Fruit fly (Drosophila melanogaster) whole organism, embryonic: ENCODE results near the gene CG9986.

Experiments
- Atf6 ChIP-seq: fragments of 200-800 bp; sonication (Bioruptor generic); IDR thresholded peaks from 2 replicates; pipeline ENCODE4 v1.3.6; 2022; ENCODE audit warnings: missing biosample characterization, missing genetic modification characterization
- BEAF-32 ChIP-seq: fragments of 200-800 bp; sonication (Bioruptor generic); optimal IDR thresholded peaks from 3 replicates; lab custom pipeline; 2017; ENCODE audit warnings: missing biosample characterization, missing genetic modification characterization, mild to moderate bottlenecking, moderate library complexity, missing genetic modification reagents
- Bdp1 ChIP-seq: fragments of 200-800 bp; sonication (Bioruptor generic); optimal IDR thresholded peaks from 3 replicates; lab custom pipeline; 2016; ENCODE audit warnings: missing biosample characterization, missing genetic modification characterization
- CG10654 ChIP-seq: fragments of 200-800 bp; sonication (Bioruptor generic); optimal IDR thresholded peaks from 2 replicates; lab custom pipeline; 2016; ENCODE audit warnings: missing biosample characterization, missing genetic modification characterization
- CG12236 ChIP-seq: fragments of 200-800 bp; sonication (Bioruptor generic); optimal IDR thresholded peaks from 2 replicates; lab custom pipeline; 2016; ENCODE audit warnings: missing biosample characterization, missing genetic modification characterization
- CG12659 ChIP-seq: fragments of 200-800 bp; sonication (Bioruptor generic); optimal IDR thresholded peaks from 3 replicates; lab custom pipeline; 2017; ENCODE audit warnings: mild to moderate bottlenecking, missing biosample characterization, missing genetic modification reagents, missing genetic modification characterization
- CG1529 ChIP-seq: fragments of 200-800 bp; sonication (Bioruptor generic); optimal IDR thresholded peaks from 3 replicates; lab custom pipeline; 2018; ENCODE audit warnings: missing biosample characterization, missing genetic modification characterization
- CG1602 ChIP-seq: fragments of 200-800 bp; sonication (Bioruptor generic); optimal IDR thresholded peaks from 3 replicates; lab custom pipeline; 2016; ENCODE audit warnings: missing biosample characterization, missing genetic modification characterization
- CG17359 ChIP-seq: fragments of 200-800 bp; sonication (Bioruptor generic); optimal IDR thresholded peaks from 3 replicates; lab custom pipeline; 2018; ENCODE audit warnings: missing biosample characterization, mild to moderate bottlenecking, missing genetic modification characterization, moderate library complexity
- CG17385 ChIP-seq: fragments of 200-800 bp; sonication (Bioruptor generic); optimal IDR thresholded peaks from 3 replicates; lab custom pipeline; 2018; ENCODE audit warnings: missing biosample characterization, mild to moderate bottlenecking, missing genetic modification characterization
- CG2712 ChIP-seq: fragments of 200-800 bp; optimal IDR thresholded peaks from 3 replicates; lab custom pipeline; 2019; ENCODE audit warnings: missing biosample characterization, mild to moderate bottlenecking, missing genetic modification characterization, moderate library complexity
- CG4328 ChIP-seq: fragments of 200-800 bp; sonication (Bioruptor generic); optimal IDR thresholded peaks from 3 replicates; lab custom pipeline; 2017; ENCODE audit warnings: missing biosample characterization, missing genetic modification reagents, missing genetic modification characterization
- CG4404 ChIP-seq: fragments of 200-800 bp; sonication (Bioruptor generic); IDR thresholded peaks from 2 replicates; pipeline ENCODE4 v1.3.6; 2022; ENCODE audit warnings: missing biosample characterization, missing genetic modification characterization
- CG6175 ChIP-seq: fragments of 200-800 bp; sonication (Bioruptor generic); IDR thresholded peaks from 3 replicates; pipeline ENCODE4 v1.3.6; 2022; ENCODE audit warnings: missing biosample characterization, missing genetic modification characterization
- CG6813 ChIP-seq: fragments of 200-800 bp; sonication (Bioruptor generic); optimal IDR thresholded peaks from 2 replicates; lab custom pipeline; 2017; ENCODE audit warnings: missing biosample characterization, missing genetic modification characterization, mild to moderate bottlenecking, moderate library complexity, missing genetic modification reagents
- CG7372 ChIP-seq: fragments of 200-800 bp; sonication (Bioruptor generic); IDR thresholded peaks from 2 replicates; pipeline ENCODE4 v1.3.6; 2022; ENCODE audit warnings: missing biosample characterization, missing genetic modification characterization
- CG7556 ChIP-seq: fragments of 200-800 bp; sonication (Bioruptor generic); optimal IDR thresholded peaks from 2 replicates; lab custom pipeline; 2017; ENCODE audit warnings: missing biosample characterization, mild to moderate bottlenecking, missing genetic modification characterization
- CG7745 ChIP-seq: fragments of 200-800 bp; sonication (Bioruptor generic); optimal IDR thresholded peaks from 2 replicates; lab custom pipeline; 2018; ENCODE audit warnings: missing biosample characterization, mild to moderate bottlenecking, missing genetic modification characterization, moderate library complexity
- CG8924 ChIP-seq: fragments of 200-800 bp; optimal IDR thresholded peaks from 3 replicates; lab custom pipeline; 2019; ENCODE audit warnings: missing biosample characterization, mild to moderate bottlenecking, missing genetic modification characterization, moderate library complexity
- CG8944 ChIP-seq: fragments of 200-800 bp; sonication (Bioruptor generic); optimal IDR thresholded peaks from 3 replicates; lab custom pipeline; 2016; ENCODE audit warnings: missing biosample characterization, missing genetic modification characterization
- Dfd ChIP-seq, 2 experiments: fragments of >200 bp; optimal IDR thresholded peaks; 2 replicates each; lab custom pipeline; 2017; ENCODE audit warnings: missing biosample characterization in 2 of 2, missing genetic modification characterization in 2 of 2
- Doc3 ChIP-seq: fragments of 200-800 bp; sonication (Bioruptor generic); IDR thresholded peaks from 3 replicates; pipeline ENCODE4 v1.3.6; 2022; ENCODE audit warnings: missing biosample characterization, missing genetic modification characterization; ENCODE audit not compliant: partially characterized antibody
- Ets65A ChIP-seq: fragments of 200-800 bp; sonication (Bioruptor generic); peaks from one replicate; lab custom pipeline; 2016; ENCODE audit warnings: missing biosample characterization, missing genetic modification characterization
- Gsc ChIP-seq: fragments of 200-800 bp; sonication (Bioruptor generic); IDR thresholded peaks from 2 replicates; pipeline ENCODE4 v1.3.6; 2022; ENCODE audit warnings: missing biosample characterization, missing genetic modification characterization
- HLH54F ChIP-seq: fragments of 200-800 bp; sonication (Bioruptor generic); optimal IDR thresholded peaks from 3 replicates; lab custom pipeline; 2016; ENCODE audit warnings: missing biosample characterization, missing genetic modification characterization
- Hand ChIP-seq: fragments of 200-800 bp; sonication (Bioruptor generic); optimal IDR thresholded peaks from 2 replicates; lab custom pipeline; 2017; ENCODE audit warnings: mild to moderate bottlenecking, missing biosample characterization, missing genetic modification reagents, missing genetic modification characterization
- Hmx ChIP-seq: fragments of 200-800 bp; sonication (Bioruptor generic); optimal IDR thresholded peaks from 2 replicates; lab custom pipeline; 2016; ENCODE audit warnings: missing biosample characterization, missing genetic modification characterization
- Lhr ChIP-seq: fragments of 200-800 bp; sonication (Bioruptor generic); optimal IDR thresholded peaks from 3 replicates; lab custom pipeline; 2017; ENCODE audit warnings: mild to moderate bottlenecking, missing biosample characterization, missing genetic modification reagents, missing genetic modification characterization
- Meics ChIP-seq: fragments of 200-800 bp; sonication (Bioruptor generic); optimal IDR thresholded peaks from 2 replicates; lab custom pipeline; 2017; ENCODE audit warnings: missing biosample characterization, mild to moderate bottlenecking, missing genetic modification characterization
- PHDP ChIP-seq: fragments of 200-800 bp; sonication (Bioruptor generic); optimal IDR thresholded peaks from 3 replicates; lab custom pipeline; 2018; ENCODE audit warnings: missing biosample characterization, mild to moderate bottlenecking, missing genetic modification characterization, moderate library complexity
- ab ChIP-seq: fragments of 200-800 bp; sonication (Bioruptor generic); optimal IDR thresholded peaks from 2 replicates; lab custom pipeline; 2016; ENCODE audit warnings: missing biosample characterization, missing genetic modification characterization
- bcd ChIP-seq: fragments of 200-800 bp; sonication (Bioruptor generic); optimal IDR thresholded peaks from 2 replicates; lab custom pipeline; 2017; ENCODE audit warnings: missing biosample characterization, mild to moderate bottlenecking, missing genetic modification characterization
- btn ChIP-seq: fragments of 200-800 bp; sonication (Bioruptor generic); optimal IDR thresholded peaks from 2 replicates; lab custom pipeline; 2016; ENCODE audit warnings: missing biosample characterization, missing genetic modification characterization
- crp ChIP-seq, 2 experiments: fragments of 200-800 bp; sonication (Bioruptor generic); optimal IDR thresholded peaks; 2 replicates in 1 of 2; 3 replicates in 1 of 2; lab custom pipeline; 2017; ENCODE audit warnings: missing biosample characterization in 2 of 2, missing genetic modification characterization in 2 of 2, mild to moderate bottlenecking in 1 of 2, moderate library complexity in 1 of 2
- dysf ChIP-seq: fragments of 200-800 bp; sonication (Bioruptor generic); IDR thresholded peaks from 3 replicates; pipeline ENCODE4 v1.3.6; 2022; ENCODE audit warnings: missing biosample characterization, missing genetic modification characterization
- gem ChIP-seq: fragments of 200-800 bp; sonication (Bioruptor generic); optimal IDR thresholded peaks from 2 replicates; lab custom pipeline; 2019; ENCODE audit warnings: missing biosample characterization, mild to moderate bottlenecking, missing genetic modification characterization, moderate library complexity
- lab ChIP-seq: fragments of 200-800 bp; sonication (Bioruptor generic); optimal IDR thresholded peaks from 3 replicates; lab custom pipeline; 2017; ENCODE audit warnings: missing biosample characterization, missing genetic modification characterization, mild to moderate bottlenecking, moderate library complexity, missing genetic modification reagents
- lov ChIP-seq, 2 experiments: fragments of 200-800 bp in 1 of 2; fragments of >200 bp in 1 of 2; sonication (Bioruptor generic) in 1 of 2; IDR thresholded peaks in 1 of 2; optimal IDR thresholded peaks in 1 of 2; 2 replicates in 1 of 2; 3 replicates in 1 of 2; pipeline versions ENCODE4 v1.3.6 to Lab custom; 2017 to 2022; ENCODE audit warnings: missing biosample characterization in 1 of 2, missing genetic modification characterization in 1 of 2
- nerfin-1 ChIP-seq: fragments of 200-800 bp; sonication (Bioruptor generic); optimal IDR thresholded peaks from 3 replicates; lab custom pipeline; 2019; ENCODE audit warnings: missing biosample characterization, mild to moderate bottlenecking, missing genetic modification characterization, moderate library complexity
- nmo ChIP-seq: fragments of 200-800 bp; sonication (Bioruptor generic); optimal IDR thresholded peaks from 2 replicates; lab custom pipeline; 2018; ENCODE audit warnings: missing biosample characterization, mild to moderate bottlenecking, missing genetic modification characterization, moderate library complexity
- pb ChIP-seq: fragments of 200-800 bp; sonication (Bioruptor generic); optimal IDR thresholded peaks from 3 replicates; lab custom pipeline; 2016; ENCODE audit warnings: missing biosample characterization, missing genetic modification characterization
- sc ChIP-seq, 3 experiments: fragments of >200 bp in 2 of 3; fragments of 200-800 bp in 1 of 3; sonication (Bioruptor generic) in 1 of 3; optimal IDR thresholded peaks; 2 replicates in 2 of 3; 3 replicates in 1 of 3; lab custom pipeline; 2017; ENCODE audit warnings: mild to moderate bottlenecking in 1 of 3, missing biosample characterization in 1 of 3, missing genetic modification characterization in 1 of 3, missing genetic modification reagents in 1 of 3
- schlank ChIP-seq: fragments of 200-800 bp; sonication (Bioruptor generic); optimal IDR thresholded peaks from 2 replicates; lab custom pipeline; 2018; ENCODE audit warnings: missing biosample characterization, mild to moderate bottlenecking, missing genetic modification characterization
- sd ChIP-seq: fragments of 200-800 bp; sonication (Bioruptor generic); optimal IDR thresholded peaks from 3 replicates; lab custom pipeline; 2018; ENCODE audit warnings: missing biosample characterization, mild to moderate bottlenecking, missing genetic modification characterization, moderate library complexity
- stc ChIP-seq: fragments of 200-800 bp; sonication (Bioruptor generic); IDR thresholded peaks from 2 replicates; pipeline ENCODE4 v1.3.6; 2022; ENCODE audit warnings: missing biosample characterization, missing genetic modification characterization
- stwl ChIP-seq: fragments of 200-800 bp; sonication (Bioruptor generic); optimal IDR thresholded peaks from 3 replicates; lab custom pipeline; 2018; ENCODE audit warnings: missing biosample characterization, mild to moderate bottlenecking, missing genetic modification characterization, moderate library complexity
- tap ChIP-seq: fragments of 200-800 bp; optimal IDR thresholded peaks from 3 replicates; lab custom pipeline; 2019; ENCODE audit warnings: missing biosample characterization, mild to moderate bottlenecking, missing genetic modification characterization, moderate library complexity
- ttk ChIP-seq: fragments of 200-800 bp; sonication (Bioruptor generic); IDR thresholded peaks from 2 replicates; pipeline ENCODE4 v2.1.2; 2022; ENCODE audit warnings: missing biosample characterization, missing genetic modification characterization
- vfl ChIP-seq: fragments of 200-800 bp; sonication (Bioruptor generic); optimal IDR thresholded peaks from 2 replicates; lab custom pipeline; 2016; ENCODE audit warnings: missing biosample characterization, missing genetic modification characterization
- wor ChIP-seq: fragments of 200-800 bp; sonication (Bioruptor generic); IDR thresholded peaks from 2 replicates; pipeline ENCODE4 v1.3.6; 2022; ENCODE audit warnings: missing biosample characterization, missing genetic modification characterization

Gene CG9986

DNA sequence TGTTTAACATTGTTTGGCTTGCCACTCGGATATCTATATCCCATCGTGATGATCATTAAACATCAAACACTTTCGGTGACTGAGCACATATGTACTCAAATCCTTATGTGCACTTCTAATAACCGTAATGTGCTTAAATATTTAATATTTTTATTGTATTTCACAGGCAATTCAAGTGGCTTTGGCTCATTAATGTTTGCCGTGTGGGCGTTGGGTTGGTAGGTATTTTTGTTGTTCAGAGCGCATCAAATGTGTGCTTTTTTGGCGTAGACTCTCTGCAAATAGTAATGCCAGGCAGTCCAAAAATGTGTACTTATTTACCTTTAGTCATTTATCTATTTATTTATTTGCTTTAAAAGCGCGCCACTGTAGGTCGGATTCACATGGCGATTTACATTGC, 18.9 kb upstream of the CG9986 start (continued):
- TF ChIP-seq CG4404 (GFP tag; lab: Robert Waterston, UW) (no peak), ab (no peak), btn (no peak), vfl (GFP tag; lab: Kevin White, UChicago) (no peak), CG7556 (no peak), CG1602 (GFP tag; lab: Kevin White, UChicago) (peak; percentile 8), tap (tag; lab: Kevin White, UChicago) (peak; percentile 4), HLH54F (no peak), stc (GFP tag; lab: Robert Waterston, UW) (no peak), Hand (no peak), Dfd (GFP tag; optimal IDR thresholded peaks at IDR 0.05; lab: Kevin White, UChicago) (no peak), pb (GFP tag; lab: Kevin White, UChicago) (no peak), CG2712 (peak; percentile 13), CG6175 (GFP tag; lab: Robert Waterston, UW) (no peak), crp (GFP tag; optimal IDR thresholded peaks at IDR 0.05; lab: Kevin White, UChicago) (no peak), CG7745 (no peak), wor (GFP tag; lab: Robert Waterston, UW) (no peak), CG1529 (GFP tag; lab: Kevin White, UChicago) (peak; percentile 32), Meics (GFP tag; lab: Kevin White, UChicago) (peak; percentile 22), CG6813 (GFP tag; lab: Kevin White, UChicago) (peak; percentile 46), CG10654 (GFP tag; lab: Kevin White, UChicago) (peak; percentile 4), sd (tag; lab: Kevin White, UChicago) (peak; percentile 14), CG17385 (GFP tag; lab: Kevin White, UChicago) (no peak), CG8924 (tag; lab: Kevin White, UChicago) (peak; percentile 18), nerfin-1 (tag; lab: Kevin White, UChicago) (peak; percentile 11), Lhr (GFP tag; lab: Kevin White, UChicago) (peak; percentile 19), lab (GFP tag; lab: Kevin White, UChicago) (peak; percentile 59), schlank (peak; percentile 25), CG4328 (GFP tag; lab: Kevin White, UChicago) (peak; percentile 1), Ets65A (GFP tag; lab: Kevin White, UChicago) (no peak), CG12236 (GFP tag; lab: Kevin White, UChicago) (no peak), Hmx (GFP tag; lab: Kevin White, UChicago) (no peak), lov (optimal IDR thresholded peaks at IDR 0.05; lab: Kevin White, UChicago) (no peak), lov (GFP tag; IDR thresholded peaks at IDR 0.05; lab: Robert Waterston, UW) (no peak), Atf6 (GFP tag; lab: Robert Waterston, UW) (0 out of 2 replicates have a peak, but pooled peaks have one; percentile 46), sc (optimal IDR thresholded peaks at IDR 0.05; lab: Kevin White, UChicago) (no peak), sc (GFP tag; optimal IDR thresholded peaks at IDR 0.05; lab: Kevin White, UChicago) (no peak), CG8944 (no peak), BEAF-32 (GFP tag; lab: Kevin White, UChicago) (no peak), CG17359 (tag; lab: Kevin White, UChicago) (peak; percentile 34), stwl (tag; lab: Kevin White, UChicago) (no peak), Doc3 (GFP tag; lab: Robert Waterston, UW) (no peak), dysf (GFP tag; lab: Robert Waterston, UW) (no peak), PHDP (tag; lab: Kevin White, UChicago) (peak; percentile 33), Gsc (GFP tag; lab: Robert Waterston, UW) (no peak), ttk (GFP tag; lab: Robert Waterston, UW) (no peak), Bdp1 (GFP tag; lab: Kevin White, UChicago) (no peak), nmo (GFP tag; lab: Kevin White, UChicago) (peak; percentile 3), CG12659 (GFP tag; lab: Kevin White, UChicago) (peak; percentile 24), bcd (GFP tag; lab: Kevin White, UChicago) (no peak), gem (peak; percentile 54), CG7372 (GFP tag; lab: Robert Waterston, UW) (no peak)
